Fruit fly (Drosophila melanogaster) whole organism, prepupa: ENCODE results near the gene Sdhaf3.

Experiments used
- CG6163 ChIP-seq: fragments of 200-800 bp; sonication (Bioruptor generic); IDR thresholded peaks from 3 replicates; pipeline ENCODE4 v1.3.6; 2022; ENCODE audit warnings: missing biosample characterization, missing genetic modification characterization
- CG6276 ChIP-seq: fragments of 200-800 bp; sonication (Bioruptor generic); optimal IDR thresholded peaks from 2 replicates; lab custom pipeline; 2017; ENCODE audit warnings: missing biosample characterization, mild to moderate bottlenecking, missing genetic modification characterization
- CG6808 ChIP-seq: fragments of 200-800 bp; sonication (Bioruptor generic); optimal IDR thresholded peaks from 3 replicates; lab custom pipeline; 2017; ENCODE audit warnings: missing biosample characterization, missing genetic modification characterization, mild to moderate bottlenecking, moderate library complexity, missing genetic modification reagents
- CG6854 ChIP-seq: fragments of 200-800 bp; sonication (Bioruptor generic); optimal IDR thresholded peaks from 2 replicates; lab custom pipeline; 2017; ENCODE audit warnings: missing biosample characterization, mild to moderate bottlenecking, missing genetic modification characterization
- Hr39 ChIP-seq: fragments of 200-800 bp; sonication (Bioruptor generic); optimal IDR thresholded peaks from 2 replicates; lab custom pipeline; 2016; ENCODE audit warnings: missing biosample characterization, missing genetic modification characterization
- Sox102F ChIP-seq: fragments of 200-800 bp; sonication (Bioruptor generic); optimal IDR thresholded peaks from 2 replicates; lab custom pipeline; 2016; ENCODE audit warnings: missing biosample characterization, mild to moderate bottlenecking, missing genetic modification characterization
- Sox14 ChIP-seq: fragments of 200-800 bp; sonication (Bioruptor generic); optimal IDR thresholded peaks from 3 replicates; lab custom pipeline; 2016; ENCODE audit warnings: missing biosample characterization, missing genetic modification characterization
- achi ChIP-seq: fragments of 200-800 bp; sonication (Bioruptor generic); optimal IDR thresholded peaks from 3 replicates; lab custom pipeline; 2016; ENCODE audit warnings: missing biosample characterization, missing genetic modification characterization
- salr ChIP-seq, 2 experiments: fragments of 200-800 bp; sonication (Bioruptor generic); optimal IDR thresholded peaks; 3 replicates each; lab custom pipeline; 2016 to 2018; ENCODE audit warnings: missing biosample characterization in 2 of 2, missing genetic modification characterization in 2 of 2, mild to moderate bottlenecking in 1 of 2

- TF ChIP-seq CG6854 (GFP tag; lab: Kevin White, UChicago) (no peak), salr (GFP tag; optimal IDR thresholded peaks at IDR 0.05; lab: Kevin White, UChicago) (no peak), Sox14 (GFP tag; lab: Kevin White, UChicago) (no peak), CG6163 (GFP tag; lab: Robert Waterston, UW) (no peak), CG6276 (no peak), Hr39 (GFP tag; lab: Kevin White, UChicago) (no peak), CG6808 (no peak), Sox102F (GFP tag; lab: Kevin White, UChicago) (no peak), achi (GFP tag; lab: Kevin White, UChicago) (no peak)
These were observed 16.6 kb upstream of the Sdhaf3 start, which contains the start of gene Gr89a for dm6 chr3R:16498859-16499258.
